Worm (Caenorhabditis elegans) whole organism, L1 larva: ENCODE data around the gene Y62E10A.24.

Source experiments
- ces-1 ChIP-seq: fragments of 150-350 bp; optimal IDR thresholded peaks from 2 replicates; lab custom pipeline; 2014; ENCODE audit warnings: missing biosample characterization, missing genetic modification reagents, missing genetic modification characterization
- lin-13 ChIP-seq: fragments of 150-350 bp; optimal IDR thresholded peaks from 2 replicates; lab custom pipeline; 2014; ENCODE audit warnings: missing biosample characterization, missing genetic modification reagents, missing genetic modification characterization
- lin-35 ChIP-seq, 2 experiments: fragments of 150-350 bp; optimal IDR thresholded peaks; 2 replicates each; lab custom pipeline; 2014; ENCODE audit warnings: missing biosample characterization in 2 of 2, missing genetic modification characterization in 2 of 2, missing genetic modification reagents in 2 of 2
- swsn-7 ChIP-seq: sonication (generic microtip); optimal IDR thresholded peaks from 2 replicates; lab custom pipeline; 2016; ENCODE audit warnings: missing genetic modification characterization, missing compliant biosample characterization

DNA sequence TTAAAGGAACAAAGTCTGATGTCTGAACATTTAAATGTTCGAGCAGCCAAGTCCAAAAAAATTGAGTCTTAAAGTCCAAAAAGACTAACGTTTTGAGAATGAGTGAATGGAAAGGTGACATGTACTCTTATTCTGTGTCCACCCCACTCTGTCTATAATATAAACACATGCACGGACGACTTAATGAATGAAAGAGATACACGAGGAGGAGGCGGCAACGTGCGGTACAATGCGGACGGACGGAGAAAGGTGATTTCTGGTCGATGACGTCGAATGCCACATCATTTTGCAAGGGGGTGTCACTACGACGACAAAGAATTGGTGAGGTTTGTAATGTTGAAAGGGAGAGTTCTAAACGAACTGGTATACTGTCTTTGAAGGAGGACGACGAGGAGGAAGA is 24.2 kb downstream of the Y62E10A.24 start:
- TF ChIP-seq ces-1 (GFP tag; lab: Kevin White, UChicago) (no peak), lin-13 (GFP tag; lab: Kevin White, UChicago) (no peak), lin-35 (GFP tag; optimal IDR thresholded peaks at IDR 0.05; lab: Kevin White, UChicago) (no peak), swsn-7 (no peak)
